Worm (Caenorhabditis elegans): ENCODE data around the gene Y53F4A.2.

Y53F4A.2 gene

ce11 chrII:14856922-14857321 lies 20.0 kb downstream of the Y53F4A.2 start, which contains the start of gene rbm-28 (continued):
- TF ChIP-seq ceh-19 (GFP tag; optimal IDR thresholded peaks at IDR 0.05) = peak; percentile 1
- no peak for TF ChIP-seq ceh-24 (tag; optimal IDR thresholded peaks at IDR 0.05)
- no peak for TF ChIP-seq elt-4 (tag; optimal IDR thresholded peaks at IDR 0.05)
- TF ChIP-seq unc-86 (tag; optimal IDR thresholded peaks at IDR 0.05) = no peak
- TF ChIP-seq ceh-48 (tag; optimal IDR thresholded peaks at IDR 0.05) = no peak
- no peak for TF ChIP-seq unc-42 (tag; optimal IDR thresholded peaks at IDR 0.05)
- no peak for TF ChIP-seq Y22D7AL.16 (tag; optimal IDR thresholded peaks at IDR 0.05)
- TF ChIP-seq hlh-30 (tag; optimal IDR thresholded peaks at IDR 0.05; ENCODE audit: insufficient read depth) = no peak
- TF ChIP-seq ceh-30 (tag; optimal IDR thresholded peaks at IDR 0.05) = no peak
- TF ChIP-seq K09A11.1 (tag; optimal IDR thresholded peaks at IDR 0.05; ENCODE audit: insufficient read depth) = no peak
- no peak for TF ChIP-seq madf-2 (tag; optimal IDR thresholded peaks at IDR 0.05)
- TF ChIP-seq pha-2 (tag; optimal IDR thresholded peaks at IDR 0.05) = peak; percentile 24
- TF ChIP-seq lim-6 (tag; optimal IDR thresholded peaks at IDR 0.05) = no peak
- peak; percentile 14 for TF ChIP-seq tbx-2 (tag; optimal IDR thresholded peaks at IDR 0.05)
- peak; percentile 59 for TF ChIP-seq ets-4 (tag; optimal IDR thresholded peaks at IDR 0.05)
- TF ChIP-seq dmd-4 (tag; optimal IDR thresholded peaks at IDR 0.05; ENCODE audit: borderline replicate concordance) = no peak
- no peak for TF ChIP-seq fkh-6 (tag; optimal IDR thresholded peaks at IDR 0.05)
- TF ChIP-seq fkh-10 (GFP tag; optimal IDR thresholded peaks at IDR 0.05) = no peak

- TF ChIP-seq ceh-18 (tag; optimal IDR thresholded peaks at IDR 0.05) (no peak), ceh-48 (tag; optimal IDR thresholded peaks at IDR 0.05) (no peak), hlh-15 (tag; optimal IDR thresholded peaks at IDR 0.05) (no peak), C38D4.7 (GFP tag; optimal IDR thresholded peaks at IDR 0.05) (no peak), Y22D7AL.16 (tag; optimal IDR thresholded peaks at IDR 0.05) (no peak), ceh-45 (GFP tag; IDR thresholded peaks at IDR 0.05) (no peak), pha-2 (tag; optimal IDR thresholded peaks at IDR 0.05) (no peak), ceh-30 (tag; optimal IDR thresholded peaks at IDR 0.05) (no peak), K09A11.1 (tag; optimal IDR thresholded peaks at IDR 0.05; ENCODE audit: insufficient read depth) (no peak), ceh-34 (tag; optimal IDR thresholded peaks at IDR 0.05) (no peak), madf-2 (tag; optimal IDR thresholded peaks at IDR 0.05) (no peak), ceh-9 (tag; optimal IDR thresholded peaks at IDR 0.05) (no peak), mec-3 (tag; optimal IDR thresholded peaks at IDR 0.05; ENCODE audit: borderline replicate concordance) (no peak)
Observed at ce11 chrII:14855229-14855628, 21.7 kb downstream of the Y53F4A.2 start, which contains the start of gene R05H10.7. TSS of gene R05H10.7 (plus strand) at chrII:14855529.

ce11 chrII:14851483-14851882 lies 25.5 kb downstream of the Y53F4A.2 start, which contains the start of gene R05H10.1:
TSS of gene R05H10.1 (plus strand) at chrII:14851816.
- TF ChIP-seq ttx-3 (tag; optimal IDR thresholded peaks at IDR 0.05) = no peak
- TF ChIP-seq pax-1 (tag; optimal IDR thresholded peaks at IDR 0.05) = no peak
- no peak for TF ChIP-seq C38D4.7 (GFP tag; optimal IDR thresholded peaks at IDR 0.05)
- TF ChIP-seq fax-1 (tag; optimal IDR thresholded peaks at IDR 0.05) = no peak
- TF ChIP-seq Y22D7AL.16 (tag; optimal IDR thresholded peaks at IDR 0.05) = no peak
- TF ChIP-seq ceh-34 (tag; optimal IDR thresholded peaks at IDR 0.05) = no peak
- no peak for TF ChIP-seq zip-5 (tag; optimal IDR thresholded peaks at IDR 0.05)
- TF ChIP-seq unc-3 (GFP tag; conservative IDR thresholded peaks at IDR 0.05) = no peak
- TF ChIP-seq unc-3 (tag; optimal IDR thresholded peaks at IDR 0.05) = no peak

- TF ChIP-seq pax-1 (tag; optimal IDR thresholded peaks at IDR 0.05) (no peak), lim-6 (tag; optimal IDR thresholded peaks at IDR 0.05) (no peak), C38D4.7 (GFP tag; optimal IDR thresholded peaks at IDR 0.05) (no peak)
Observed at ce11 chrII:14849897-14850296, 27.1 kb downstream of the Y53F4A.2 start.

ce11 chrII:14844253-14844652 lies 32.7 kb downstream of the Y53F4A.2 start:
- TF ChIP-seq fax-1 (tag; optimal IDR thresholded peaks at IDR 0.05) (no peak), pat-9 (tag; optimal IDR thresholded peaks at IDR 0.05) (no peak), ceh-19 (GFP tag; optimal IDR thresholded peaks at IDR 0.05) (no peak), lim-6 (tag; optimal IDR thresholded peaks at IDR 0.05) (no peak), madf-2 (tag; optimal IDR thresholded peaks at IDR 0.05) (no peak), pros-1 (tag; optimal IDR thresholded peaks at IDR 0.05) (no peak), ceh-6 (GFP tag; optimal IDR thresholded peaks at IDR 0.05) (no peak), ref-2 (tag; optimal IDR thresholded peaks at IDR 0.05) (no peak), ttx-3 (tag; optimal IDR thresholded peaks at IDR 0.05) (no peak), F13H6.1 (tag; optimal IDR thresholded peaks at IDR 0.05) (no peak), syd-9 (tag; optimal IDR thresholded peaks at IDR 0.05) (no peak), ceh-48 (tag; optimal IDR thresholded peaks at IDR 0.05) (no peak), mec-3 (tag; optimal IDR thresholded peaks at IDR 0.05; ENCODE audit: borderline replicate concordance) (no peak), ceh-31 (tag; optimal IDR thresholded peaks at IDR 0.05) (no peak), sdc-2 (tag; optimal IDR thresholded peaks at IDR 0.05) (no peak), pqm-1 (tag; optimal IDR thresholded peaks at IDR 0.05) (no peak), dve-1 (tag; optimal IDR thresholded peaks at IDR 0.05) (no peak), nhr-11 (tag; optimal IDR thresholded peaks at IDR 0.05) (no peak), ceh-9 (tag; optimal IDR thresholded peaks at IDR 0.05) (no peak), unc-86 (tag; optimal IDR thresholded peaks at IDR 0.05) (no peak)

All from whole organism, late embryonic.